Worm (Caenorhabditis elegans) whole organism, early embryonic: Measurements from ENCODE around the gene ftt-2.

Experiments used
- B0310.2 ChIP-seq: sonication (generic microtip); optimal IDR thresholded peaks from 2 replicates; lab custom pipeline; 2016; ENCODE audit warnings: mild to moderate bottlenecking, missing genetic modification characterization, missing compliant biosample characterization
- aly-1 ChIP-seq: sonication (generic microtip); optimal IDR thresholded peaks from 2 replicates; lab custom pipeline; 2016; ENCODE audit warnings: missing genetic modification characterization, missing compliant biosample characterization
- ama-1 ChIP-seq: fragments of 150-350 bp; optimal IDR thresholded peaks from 2 replicates; lab custom pipeline; 2014
- ceh-13 ChIP-seq: fragments of 200-800 bp; sonication (Bioruptor generic); optimal IDR thresholded peaks from 2 replicates; lab custom pipeline; 2018; ENCODE audit warnings: mild to moderate bottlenecking, missing genetic modification characterization, missing compliant biosample characterization
- ceh-36 ChIP-seq: sonication (generic microtip); optimal IDR thresholded peaks from 2 replicates; lab custom pipeline; 2016; ENCODE audit warnings: missing genetic modification characterization, inconsistent platforms, missing compliant biosample characterization
- flt-1 ChIP-seq: fragments of 200-800 bp; sonication (Bioruptor generic); IDR thresholded peaks from 2 replicates; pipeline ENCODE4 v1.3.6; 2022; ENCODE audit warnings: missing genetic modification characterization, missing compliant biosample characterization
- hmbx-1 ChIP-seq: sonication (generic microtip); optimal IDR thresholded peaks from 2 replicates; lab custom pipeline; 2016; ENCODE audit warnings: mild to moderate bottlenecking, missing genetic modification characterization, missing compliant biosample characterization
- hmg-4 ChIP-seq: fragments of 200-800 bp; sonication (Bioruptor generic); optimal IDR thresholded peaks from 2 replicates; lab custom pipeline; 2018; ENCODE audit warnings: mild to moderate bottlenecking, missing genetic modification characterization, missing compliant biosample characterization
- pes-1 ChIP-seq: fragments of 200-800 bp; sonication (Bioruptor generic); IDR thresholded peaks from 2 replicates; pipeline ENCODE4 v1.3.6; 2022; ENCODE audit warnings: missing genetic modification reagents, missing genetic modification characterization, missing compliant biosample characterization
- scrt-1 ChIP-seq: fragments of 200-800 bp; sonication (Bioruptor generic); IDR thresholded peaks from 2 replicates; pipeline ENCODE4 v1.3.6; 2022; ENCODE audit warnings: missing genetic modification characterization, missing compliant biosample characterization
- tbx-11 ChIP-seq: fragments of 200-800 bp; sonication (Bioruptor generic); IDR thresholded peaks from 2 replicates; pipeline ENCODE4 v1.3.6; 2022; ENCODE audit warnings: missing genetic modification characterization, missing compliant biosample characterization
- tbx-37 ChIP-seq: fragments of 200-800 bp; sonication (Bioruptor generic); conservative IDR thresholded peaks from 2 replicates; pipeline ENCODE4 v1.3.6; 2022; ENCODE audit warnings: missing genetic modification reagents, missing genetic modification characterization, missing compliant biosample characterization
- tra-4 ChIP-seq: sonication (generic microtip); optimal IDR thresholded peaks from 2 replicates; lab custom pipeline; 2017; ENCODE audit warnings: missing genetic modification characterization, missing compliant biosample characterization

DNA sequence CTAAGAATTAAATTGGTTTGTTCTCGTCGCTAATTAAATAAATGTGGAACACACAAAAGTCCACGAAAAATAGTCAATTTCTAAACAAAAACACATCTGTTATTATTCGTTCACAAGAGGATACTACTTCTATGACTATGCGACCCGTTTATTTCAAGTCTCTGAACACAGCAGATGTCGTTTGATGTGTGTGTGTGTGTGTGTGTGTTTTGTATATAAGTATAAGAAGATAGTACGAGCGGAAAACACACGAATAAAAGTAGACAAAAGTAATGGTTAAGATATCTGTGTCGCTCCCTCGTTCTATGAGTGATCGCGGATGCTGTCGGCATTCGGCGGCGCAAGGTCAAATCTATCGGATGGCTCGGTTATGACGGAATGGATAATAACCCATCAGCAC, 6.4 kb downstream of the ftt-2 start:
- TF ChIP-seq ama-1 (lab: Kevin White, UChicago): no peak
- TF ChIP-seq scrt-1 (GFP tag; lab: Robert Waterston, UW): no peak
- no peak for TF ChIP-seq ceh-13 (GFP tag; lab: Kevin White, UChicago)
- TF ChIP-seq aly-1: no peak
- TF ChIP-seq flt-1 (GFP tag; lab: Robert Waterston, UW): no peak
- no peak for TF ChIP-seq B0310.2 (tag; lab: Kevin White, UChicago)
- no peak for TF ChIP-seq hmbx-1 (tag; lab: Kevin White, UChicago)
- TF ChIP-seq tbx-11: no peak
- no peak for TF ChIP-seq tra-4 (tag; lab: Kevin White, UChicago)
- TF ChIP-seq tbx-37 (GFP tag; lab: Robert Waterston, UW): no peak
- TF ChIP-seq pes-1 (GFP tag; lab: Robert Waterston, UW): no peak
- no peak for TF ChIP-seq ceh-36
- TF ChIP-seq hmg-4 (GFP tag; lab: Kevin White, UChicago): no peak
